Worm (Caenorhabditis elegans): ENCODE results near the gene T12E12.6.

Gene T12E12.6

ce11 chrIV:5535780-5536179 is 38.2 kb downstream of the T12E12.6 start:
- TF ChIP-seq pha-4 (tag; optimal IDR thresholded peaks at IDR 0.05) (no peak), unc-62 (GFP tag; optimal IDR thresholded peaks at IDR 0.05) (peak; percentile 95), nhr-28 (tag; optimal IDR thresholded peaks at IDR 0.05) (no peak), elt-3 (tag; optimal IDR thresholded peaks at IDR 0.05) (no peak), mls-2 (tag; optimal IDR thresholded peaks at IDR 0.05) (peak; percentile 44), ham-2 (GFP tag; optimal IDR thresholded peaks at IDR 0.05) (no peak), lin-13 (tag; optimal IDR thresholded peaks at IDR 0.05) (no peak), ces-1 (GFP tag; optimal IDR thresholded peaks at IDR 0.05) (peak; percentile 47), nhr-76 (tag; optimal IDR thresholded peaks at IDR 0.05) (no peak), unc-120 (tag; optimal IDR thresholded peaks at IDR 0.05; ENCODE audit: poor library complexity, severe bottlenecking) (peak; percentile 24), hlh-1 (tag; optimal IDR thresholded peaks at IDR 0.05) (peak; percentile 11), lin-32 (GFP tag; optimal IDR thresholded peaks at IDR 0.05) (no peak), mab-5 (tag; optimal IDR thresholded peaks at IDR 0.05) (peak; percentile 78), zip-8 (tag; optimal IDR thresholded peaks at IDR 0.05) (no peak), ceh-83 (GFP tag; optimal IDR thresholded peaks at IDR 0.05) (no peak), drap-1 (GFP tag; optimal IDR thresholded peaks at IDR 0.05) (no peak)

DNA sequence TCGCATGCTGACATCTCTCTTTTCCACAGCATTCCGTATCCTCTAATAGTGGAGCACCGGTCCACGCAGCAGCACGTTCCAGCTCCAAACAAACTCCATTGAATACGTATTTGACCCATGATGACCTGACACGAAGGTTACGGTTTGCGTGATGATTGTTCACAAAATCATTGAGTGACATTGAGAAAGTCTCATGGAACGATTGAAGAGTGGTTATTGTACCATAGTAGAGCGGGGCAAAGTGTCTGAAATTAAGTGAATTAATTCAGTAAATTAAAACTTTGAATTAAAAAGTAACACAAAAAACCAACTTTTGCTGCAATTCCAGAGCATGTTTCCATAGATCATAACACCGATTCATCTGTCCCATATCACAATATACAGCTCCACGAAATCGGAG is 39.3 kb downstream of the T12E12.6 start:
- no peak for TF ChIP-seq ces-1 (GFP tag; optimal IDR thresholded peaks at IDR 0.05)
- no peak for TF ChIP-seq sem-2 (GFP tag; optimal IDR thresholded peaks at IDR 0.05)
- TF ChIP-seq mep-1 (tag; optimal IDR thresholded peaks at IDR 0.05), result no peak
- TF ChIP-seq unc-39 (tag; optimal IDR thresholded peaks at IDR 0.05), result no peak
- no peak for TF ChIP-seq blmp-1 (tag; optimal IDR thresholded peaks at IDR 0.05)
- no peak for TF ChIP-seq nhr-76 (tag; optimal IDR thresholded peaks at IDR 0.05)
- TF ChIP-seq sptf-1 (tag; optimal IDR thresholded peaks at IDR 0.05), result no peak
- no peak for TF ChIP-seq lin-13 (tag; optimal IDR thresholded peaks at IDR 0.05)
- TF ChIP-seq mls-2 (tag; optimal IDR thresholded peaks at IDR 0.05), result no peak
- no peak for TF ChIP-seq nhr-2 (tag; optimal IDR thresholded peaks at IDR 0.05)
- TF ChIP-seq nhr-12 (tag; optimal IDR thresholded peaks at IDR 0.05), result no peak
- no peak for TF ChIP-seq snpc-4 (tag; optimal IDR thresholded peaks at IDR 0.05)
- no peak for TF ChIP-seq drap-1 (GFP tag; optimal IDR thresholded peaks at IDR 0.05)
- TF ChIP-seq nhr-28 (tag; optimal IDR thresholded peaks at IDR 0.05), result no peak
- no peak for TF ChIP-seq elt-3 (tag; optimal IDR thresholded peaks at IDR 0.05)
- TF ChIP-seq hlh-1 (tag; optimal IDR thresholded peaks at IDR 0.05), result no peak

- no peak for TF ChIP-seq mls-2 (tag; optimal IDR thresholded peaks at IDR 0.05)
- TF ChIP-seq elt-1 (tag; optimal IDR thresholded peaks at IDR 0.05; ENCODE audit: borderline replicate concordance, insufficient read depth), result no peak
- peak; percentile 93 for TF ChIP-seq ces-1 (GFP tag; optimal IDR thresholded peaks at IDR 0.05)
- no peak for TF ChIP-seq lin-32 (GFP tag; optimal IDR thresholded peaks at IDR 0.05)
- TF ChIP-seq zip-8 (tag; optimal IDR thresholded peaks at IDR 0.05), result no peak
- TF ChIP-seq nhr-237 (tag; optimal IDR thresholded peaks at IDR 0.05), result no peak
- TF ChIP-seq mep-1 (tag; optimal IDR thresholded peaks at IDR 0.05), result no peak
- no peak for TF ChIP-seq nhr-76 (tag; optimal IDR thresholded peaks at IDR 0.05)
- no peak for TF ChIP-seq sptf-1 (tag; optimal IDR thresholded peaks at IDR 0.05)
Observed at ce11 chrIV:5533556-5533955, 40.4 kb downstream of the T12E12.6 start.

DNA sequence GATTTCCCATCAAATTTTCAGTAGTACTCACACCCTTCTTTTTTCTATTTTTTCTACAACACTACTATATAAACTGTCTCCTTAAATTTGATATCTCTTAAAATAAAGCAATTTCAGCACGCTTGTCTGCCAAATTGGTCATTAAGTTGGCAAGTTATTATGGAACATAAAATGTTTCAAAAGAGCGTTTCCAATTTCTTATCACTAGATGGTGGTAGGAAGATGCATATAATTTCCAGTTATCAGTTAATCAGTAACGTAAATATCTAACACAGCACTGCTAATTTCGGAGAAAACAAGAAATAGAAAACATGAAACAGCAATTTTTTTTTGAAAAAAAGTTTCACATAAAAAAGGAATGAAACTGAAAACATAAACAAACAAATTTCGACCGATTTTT is 43.0 kb downstream of the T12E12.6 start:
- no peak for TF ChIP-seq sem-2 (GFP tag; optimal IDR thresholded peaks at IDR 0.05)
- peak; percentile 4 for TF ChIP-seq ces-1 (GFP tag; optimal IDR thresholded peaks at IDR 0.05)

ce11 chrIV:5528285-5528684 is 45.6 kb downstream of the T12E12.6 start, which contains the start of gene unc-5:
TSS of gene unc-5 (minus strand) at chrIV:5528338.
- TF ChIP-seq ham-2 (GFP tag; optimal IDR thresholded peaks at IDR 0.05) (no peak), nhr-2 (tag; optimal IDR thresholded peaks at IDR 0.05) (no peak), lin-13 (tag; optimal IDR thresholded peaks at IDR 0.05) (no peak), mls-2 (tag; optimal IDR thresholded peaks at IDR 0.05) (no peak), zip-8 (tag; optimal IDR thresholded peaks at IDR 0.05) (no peak), lin-32 (GFP tag; optimal IDR thresholded peaks at IDR 0.05) (no peak), nhr-28 (tag; optimal IDR thresholded peaks at IDR 0.05) (no peak), unc-120 (tag; optimal IDR thresholded peaks at IDR 0.05; ENCODE audit: poor library complexity, severe bottlenecking) (no peak), ceh-43 (GFP tag; optimal IDR thresholded peaks at IDR 0.05) (no peak), bed-3 (GFP tag; optimal IDR thresholded peaks at IDR 0.05) (no peak)

DNA sequence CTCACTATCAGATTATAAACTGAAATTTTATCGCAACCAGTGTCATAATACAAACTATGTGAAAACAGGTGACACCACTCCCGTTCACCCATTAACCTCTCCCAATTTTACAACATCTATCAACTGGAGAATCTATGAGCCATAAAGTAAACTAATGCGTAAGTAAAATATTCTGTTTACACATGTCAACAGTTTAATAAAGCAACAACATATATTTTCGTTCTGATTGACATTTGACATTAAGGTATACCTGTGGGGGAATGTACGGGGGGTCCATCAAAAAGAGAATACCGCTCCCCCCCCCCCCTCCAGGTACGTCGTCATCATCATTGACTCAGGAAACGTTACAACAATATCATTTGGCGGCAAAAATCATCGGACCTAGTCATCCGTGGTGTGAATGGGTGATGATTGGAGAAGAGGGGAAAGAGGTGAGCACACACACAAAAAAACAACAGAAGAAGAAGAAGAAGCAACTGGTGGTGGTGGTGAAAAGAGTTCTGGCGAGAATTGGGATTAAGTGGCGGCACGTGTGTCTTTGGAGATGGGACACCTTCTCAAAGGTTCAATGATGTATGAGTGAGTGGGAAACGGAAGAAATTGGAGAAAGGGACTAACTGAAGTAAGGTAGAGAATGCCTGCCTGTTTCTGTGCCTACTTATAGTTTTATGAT is 47.1 kb downstream of the T12E12.6 start:
- TF ChIP-seq sptf-1 (tag; optimal IDR thresholded peaks at IDR 0.05) (no peak), zip-8 (tag; optimal IDR thresholded peaks at IDR 0.05) (no peak), flh-1 (GFP tag; optimal IDR thresholded peaks at IDR 0.05) (no peak), mab-5 (tag; optimal IDR thresholded peaks at IDR 0.05) (no peak), ceh-39 (tag; optimal IDR thresholded peaks at IDR 0.05) (no peak), mls-2 (tag; optimal IDR thresholded peaks at IDR 0.05) (peak; percentile 36), elt-3 (tag; optimal IDR thresholded peaks at IDR 0.05) (no peak), hlh-1 (tag; optimal IDR thresholded peaks at IDR 0.05) (peak; percentile 59), unc-120 (tag; optimal IDR thresholded peaks at IDR 0.05; ENCODE audit: poor library complexity, severe bottlenecking) (peak; percentile 45), ces-1 (GFP tag; optimal IDR thresholded peaks at IDR 0.05) (no peak), drap-1 (GFP tag; optimal IDR thresholded peaks at IDR 0.05) (no peak), nhr-2 (tag; optimal IDR thresholded peaks at IDR 0.05) (peak; percentile 57), sem-2 (GFP tag; optimal IDR thresholded peaks at IDR 0.05) (no peak), ceh-83 (GFP tag; optimal IDR thresholded peaks at IDR 0.05) (no peak), ztf-11 (tag; optimal IDR thresholded peaks at IDR 0.05) (no peak), ham-2 (GFP tag; optimal IDR thresholded peaks at IDR 0.05) (no peak), nhr-28 (tag; optimal IDR thresholded peaks at IDR 0.05) (no peak), unc-62 (GFP tag; optimal IDR thresholded peaks at IDR 0.05) (peak; percentile 84), M03D4.4 (tag; optimal IDR thresholded peaks at IDR 0.05) (peak; percentile 9), lin-13 (tag; optimal IDR thresholded peaks at IDR 0.05) (no peak), tbx-8 (GFP tag; optimal IDR thresholded peaks at IDR 0.05) (no peak), unc-39 (tag; optimal IDR thresholded peaks at IDR 0.05) (no peak), snpc-4 (tag; optimal IDR thresholded peaks at IDR 0.05) (no peak), nhr-237 (tag; optimal IDR thresholded peaks at IDR 0.05) (no peak), mep-1 (tag; optimal IDR thresholded peaks at IDR 0.05) (no peak)
